Fruit fly (Drosophila melanogaster): ENCODE results near the gene CG12091.

CG12091 gene

dm6 chr3L:1502086-1502893 is 34.3 kb downstream of the CG12091 start, which contains the start of the genes hfp and Psa (continued):
- TF ChIP-seq CG11560 (tag; IDR thresholded peaks at IDR 0.05) (peak; percentile 98), CG30403 (GFP tag; optimal IDR thresholded peaks at IDR 0.05) (no peak), CG8924 (tag; optimal IDR thresholded peaks at IDR 0.05) (peak; percentile 42), Myb (GFP tag; optimal IDR thresholded peaks at IDR 0.05) (peak; percentile 82), CG16813 (GFP tag; IDR thresholded peaks at IDR 0.05; ENCODE audit: partially characterized antibody) (peak; percentile 70), CG14860 (GFP tag; IDR thresholded peaks at IDR 0.05; ENCODE audit: partially characterized antibody) (peak; percentile 73; the same call in 2 of the 3 replicates), CrebB (tag; optimal IDR thresholded peaks at IDR 0.05) (peak; percentile 37), slp2 (GFP tag; optimal IDR thresholded peaks at IDR 0.05) (no peak), grau (tag; optimal IDR thresholded peaks at IDR 0.05) (peak; percentile 7), BEAF-32 (GFP tag; optimal IDR thresholded peaks at IDR 0.05) (peak; percentile 60), CG34224 (GFP tag; IDR thresholded peaks at IDR 0.05; ENCODE audit: partially characterized antibody) (peak; percentile 77), ttk (GFP tag; IDR thresholded peaks at IDR 0.05) (no peak), amos (GFP tag; IDR thresholded peaks at IDR 0.05; ENCODE audit: partially characterized antibody) (peak; percentile 72; the same call in 1 of the 2 replicates), chinmo (GFP tag; IDR thresholded peaks at IDR 0.05; ENCODE audit: partially characterized antibody) (peak; percentile 73; the same call in 3 of the 4 replicates), pita (GFP tag; optimal IDR thresholded peaks at IDR 0.05) (no peak), CG9797 (GFP tag; optimal IDR thresholded peaks at IDR 0.05) (peak; percentile 25), CG15514 (GFP tag; optimal IDR thresholded peaks at IDR 0.05) (peak; percentile 60)

dm6 chr3L:1496408-1496807 is 40.2 kb downstream of the CG12091 start, which contains the start of gene CG12084:
TSS of gene CG12084 (minus strand) at chr3L:1496643.
- TF ChIP-seq CG6654 (GFP tag; optimal IDR thresholded peaks at IDR 0.05) (no peak), Elba2 (GFP tag; optimal IDR thresholded peaks at IDR 0.05) (peak; percentile 82), Hey (tag; optimal IDR thresholded peaks at IDR 0.05) (no peak), CG15514 (GFP tag; optimal IDR thresholded peaks at IDR 0.05) (peak; percentile 72), HLH54F (GFP tag; optimal IDR thresholded peaks at IDR 0.05) (no peak), Lhr (GFP tag; optimal IDR thresholded peaks at IDR 0.05) (peak; percentile 38), nmo (GFP tag; optimal IDR thresholded peaks at IDR 0.05) (peak; percentile 26), CG12155 (GFP tag; optimal IDR thresholded peaks at IDR 0.05) (no peak), Optix (GFP tag; IDR thresholded peaks at IDR 0.05) (no peak), ttk (GFP tag; IDR thresholded peaks at IDR 0.05) (no peak), Spps (tag; optimal IDR thresholded peaks at IDR 0.05) (no peak), ATbp (GFP tag; optimal IDR thresholded peaks at IDR 0.05) (peak; percentile 83), gsb (GFP tag; IDR thresholded peaks at IDR 0.05) (no peak), CG7963 (GFP tag; IDR thresholded peaks at IDR 0.05; ENCODE audit: partially characterized antibody) (no peak), vfl (GFP tag; optimal IDR thresholded peaks at IDR 0.05) (peak; percentile 2), Fer2 (tag; optimal IDR thresholded peaks at IDR 0.05) (no peak), zf30C (GFP tag; optimal IDR thresholded peaks at IDR 0.05) (no peak), vvl (GFP tag; IDR thresholded peaks at IDR 0.05) (0 out of 2 replicates have a peak, but pooled peaks have one; percentile 10), Med (GFP tag) (peak; percentile 21), schlank (tag; optimal IDR thresholded peaks at IDR 0.05) (no peak), gsb-n (tag; optimal IDR thresholded peaks at IDR 0.05) (no peak), CG2875 (GFP tag; optimal IDR thresholded peaks at IDR 0.05) (no peak), CG14710 (tag; optimal IDR thresholded peaks at IDR 0.05) (peak; percentile 47), Scr (GFP tag; IDR thresholded peaks at IDR 0.05; ENCODE audit: partially characterized antibody) (peak; percentile 25), sens-2 (GFP tag; IDR thresholded peaks at IDR 0.05) (no peak), CG8478 (optimal IDR thresholded peaks at IDR 0.05) (no peak), esg (GFP tag; conservative IDR thresholded peaks at IDR 0.05) (no peak), trem (tag; optimal IDR thresholded peaks at IDR 0.05) (peak; percentile 59), CG17385 (GFP tag; optimal IDR thresholded peaks at IDR 0.05) (no peak), CG33213 (GFP tag; optimal IDR thresholded peaks at IDR 0.05) (peak; percentile 21), cwo (GFP tag; optimal IDR thresholded peaks at IDR 0.05) (no peak), Rx (GFP tag; IDR thresholded peaks at IDR 0.05) (no peak), crol (GFP tag; IDR thresholded peaks at IDR 0.05) (no peak)
